Worm (Caenorhabditis elegans): ENCODE data around the gene pqn-29.

The pqn-29 gene

ce11 chrIII:4665272-4665671, 19.1 kb upstream of the pqn-29 start, which contains the start of gene T23F11.4:
Gene T23F11.4 (minus strand): TSS chrIII:4665372.
- no peak for TF ChIP-seq alr-1 (tag; optimal IDR thresholded peaks at IDR 0.05)
- no peak for TF ChIP-seq nhr-10 (tag; optimal IDR thresholded peaks at IDR 0.05)
- TF ChIP-seq mab-5 (tag; optimal IDR thresholded peaks at IDR 0.05), result no peak
- TF ChIP-seq elt-3 (tag; optimal IDR thresholded peaks at IDR 0.05), result no peak
- no peak for TF ChIP-seq Y55F3AM.14 (GFP tag; optimal IDR thresholded peaks at IDR 0.05)
- TF ChIP-seq gmeb-1 (tag; optimal IDR thresholded peaks at IDR 0.05), result no peak
- TF ChIP-seq nhr-129 (tag; optimal IDR thresholded peaks at IDR 0.05), result no peak
- no peak for TF ChIP-seq snpc-4 (tag; optimal IDR thresholded peaks at IDR 0.05)
- no peak for TF ChIP-seq zag-1 (tag; optimal IDR thresholded peaks at IDR 0.05)
- TF ChIP-seq sma-3 (GFP tag; optimal IDR thresholded peaks at IDR 0.05), result no peak
- TF ChIP-seq lin-39 (tag; optimal IDR thresholded peaks at IDR 0.05), result no peak
- no peak for TF ChIP-seq sem-4 (tag; optimal IDR thresholded peaks at IDR 0.05)
- no peak for TF ChIP-seq nhr-12 (tag; optimal IDR thresholded peaks at IDR 0.05)
- no peak for TF ChIP-seq sma-9 (GFP tag; optimal IDR thresholded peaks at IDR 0.05)
- TF ChIP-seq sma-9 (tag; optimal IDR thresholded peaks at IDR 0.05), result no peak

- TF ChIP-seq nhr-10 (tag; optimal IDR thresholded peaks at IDR 0.05) (no peak), crh-2 (tag; optimal IDR thresholded peaks at IDR 0.05) (peak; percentile 36)
These were observed 13.3 kb upstream of the pqn-29 start for ce11 chrIII:4659426-4659825.

ce11 chrIII:4658384-4658844, 12.3 kb upstream of the pqn-29 start, which contains the start of gene cdka-1:
Gene cdka-1 (plus strand): TSS chrIII:4658794.
- TF ChIP-seq nhr-23 (tag; optimal IDR thresholded peaks at IDR 0.05) (no peak), unc-55 (GFP tag; optimal IDR thresholded peaks at IDR 0.05) (peak; percentile 77), sma-9 (GFP tag; optimal IDR thresholded peaks at IDR 0.05) (peak; percentile 55), sma-9 (tag; optimal IDR thresholded peaks at IDR 0.05) (no peak), unc-39 (tag; optimal IDR thresholded peaks at IDR 0.05) (no peak), ztf-1 (GFP tag; conservative IDR thresholded peaks at IDR 0.05) (no peak), C34F6.9 (tag; optimal IDR thresholded peaks at IDR 0.05) (peak; percentile 63), nhr-25 (tag; optimal IDR thresholded peaks at IDR 0.05) (no peak), gmeb-1 (tag; optimal IDR thresholded peaks at IDR 0.05) (no peak), nhr-77 (tag; optimal IDR thresholded peaks at IDR 0.05) (no peak), ztf-4 (tag; optimal IDR thresholded peaks at IDR 0.05) (no peak), R02D3.7 (tag; optimal IDR thresholded peaks at IDR 0.05) (no peak), zag-1 (tag; optimal IDR thresholded peaks at IDR 0.05) (peak; percentile 77), nhr-6 (tag; optimal IDR thresholded peaks at IDR 0.05) (no peak), nhr-10 (tag; optimal IDR thresholded peaks at IDR 0.05) (no peak), crh-2 (tag; optimal IDR thresholded peaks at IDR 0.05) (peak; percentile 23), egl-27 (tag; optimal IDR thresholded peaks at IDR 0.05) (no peak), blmp-1 (tag; optimal IDR thresholded peaks at IDR 0.05; ENCODE audit: insufficient read depth) (no peak), Y55F3AM.14 (GFP tag; optimal IDR thresholded peaks at IDR 0.05) (no peak), dmd-4 (tag; optimal IDR thresholded peaks at IDR 0.05) (no peak), ceh-16 (tag; optimal IDR thresholded peaks at IDR 0.05) (no peak), nhr-237 (tag; optimal IDR thresholded peaks at IDR 0.05) (no peak), mab-5 (tag; optimal IDR thresholded peaks at IDR 0.05) (no peak), skn-1 (tag; optimal IDR thresholded peaks at IDR 0.05) (no peak), fos-1 (tag; optimal IDR thresholded peaks at IDR 0.05) (no peak), elt-3 (tag; optimal IDR thresholded peaks at IDR 0.05) (no peak), ceh-82 (tag; optimal IDR thresholded peaks at IDR 0.05) (no peak), mdl-1 (tag; optimal IDR thresholded peaks at IDR 0.05) (no peak), nhr-129 (tag; optimal IDR thresholded peaks at IDR 0.05) (no peak), peb-1 (tag; optimal IDR thresholded peaks at IDR 0.05) (no peak), sma-3 (GFP tag; optimal IDR thresholded peaks at IDR 0.05) (no peak), nhr-21 (tag; optimal IDR thresholded peaks at IDR 0.05) (no peak), mbf-1 (tag; optimal IDR thresholded peaks at IDR 0.05) (no peak), unc-62 (GFP tag; optimal IDR thresholded peaks at IDR 0.05) (no peak), ama-1 (optimal IDR thresholded peaks at IDR 0.05) (no peak), lin-39 (tag; optimal IDR thresholded peaks at IDR 0.05) (no peak), F13H6.1 (tag; optimal IDR thresholded peaks at IDR 0.05) (no peak), lsy-2 (tag; optimal IDR thresholded peaks at IDR 0.05) (peak in 1 of 2 experiments; percentile 59), nhr-11 (tag; optimal IDR thresholded peaks at IDR 0.05) (no peak), snpc-4 (tag; optimal IDR thresholded peaks at IDR 0.05) (no peak), aly-2 (tag; optimal IDR thresholded peaks at IDR 0.05) (no peak), lin-13 (GFP tag; optimal IDR thresholded peaks at IDR 0.05) (no peak), sem-4 (tag; optimal IDR thresholded peaks at IDR 0.05) (peak; percentile 37), ztf-11 (tag; optimal IDR thresholded peaks at IDR 0.05) (no peak)
